Fruit fly (Drosophila melanogaster) whole organism, adult: ENCODE data around the gene TfIIA-S.

Source experiments
- CG11617 ChIP-seq: fragments of 200-800 bp; sonication (Bioruptor generic); optimal IDR thresholded peaks from 2 replicates; lab custom pipeline; 2017; ENCODE audit warnings: mild to moderate bottlenecking, missing biosample characterization, missing genetic modification reagents, missing genetic modification characterization
- CG12768 ChIP-seq: fragments of 200-800 bp; sonication (Bioruptor generic); optimal IDR thresholded peaks from 2 replicates; lab custom pipeline; 2017; ENCODE audit warnings: missing biosample characterization, missing genetic modification characterization, mild to moderate bottlenecking, moderate library complexity, missing genetic modification reagents
- CG14711 ChIP-seq: fragments of 200-800 bp; sonication (Bioruptor generic); optimal IDR thresholded peaks from 2 replicates; lab custom pipeline; 2018; ENCODE audit warnings: missing biosample characterization, mild to moderate bottlenecking, missing genetic modification characterization, moderate library complexity
- CG1620 ChIP-seq: fragments of 200-800 bp; sonication (Bioruptor generic); optimal IDR thresholded peaks from 2 replicates; lab custom pipeline; 2016; ENCODE audit warnings: missing biosample characterization, missing genetic modification characterization
- CG33017 ChIP-seq: fragments of 200-800 bp; sonication (Bioruptor generic); optimal IDR thresholded peaks from 2 replicates; lab custom pipeline; 2018; ENCODE audit warnings: missing biosample characterization, mild to moderate bottlenecking, missing genetic modification characterization, moderate library complexity
- CG5204 ChIP-seq: fragments of 200-800 bp; sonication (Bioruptor generic); optimal IDR thresholded peaks from 2 replicates; lab custom pipeline; 2016; ENCODE audit warnings: missing biosample characterization, missing genetic modification characterization
- CG7045 ChIP-seq: fragments of 200-800 bp; sonication (Bioruptor generic); optimal IDR thresholded peaks from 2 replicates; lab custom pipeline; 2017; ENCODE audit warnings: missing biosample characterization, mild to moderate bottlenecking, missing genetic modification characterization
- CG7101 ChIP-seq: fragments of 200-800 bp; sonication (Bioruptor generic); optimal IDR thresholded peaks from 2 replicates; lab custom pipeline; 2018; ENCODE audit warnings: missing biosample characterization, mild to moderate bottlenecking, missing genetic modification characterization, moderate library complexity
- Clk ChIP-seq: fragments of 200-800 bp; sonication (Bioruptor generic); optimal IDR thresholded peaks from 2 replicates; lab custom pipeline; 2017; ENCODE audit warnings: missing biosample characterization, missing genetic modification characterization
- Crg-1 ChIP-seq: fragments of 200-800 bp; sonication (Bioruptor generic); optimal IDR thresholded peaks from 2 replicates; lab custom pipeline; 2016; ENCODE audit warnings: missing biosample characterization, missing genetic modification characterization
- Hr96 ChIP-seq: fragments of 200-800 bp; sonication (Bioruptor generic); optimal IDR thresholded peaks from 2 replicates; lab custom pipeline; 2016; ENCODE audit warnings: missing biosample characterization, missing genetic modification characterization
- Mnt ChIP-seq: fragments of 200-800 bp; sonication (Bioruptor generic); optimal IDR thresholded peaks from 2 replicates; lab custom pipeline; 2016; ENCODE audit warnings: missing biosample characterization, mild to moderate bottlenecking, missing genetic modification characterization
- bab1 ChIP-seq: fragments of 200-800 bp; sonication (Bioruptor generic); optimal IDR thresholded peaks from 3 replicates; lab custom pipeline; 2019; ENCODE audit warnings: missing biosample characterization, mild to moderate bottlenecking, missing genetic modification characterization, moderate library complexity
- cic ChIP-seq: fragments of 200-800 bp; sonication (Bioruptor generic); optimal IDR thresholded peaks from 2 replicates; lab custom pipeline; 2017; ENCODE audit warnings: missing biosample characterization, mild to moderate bottlenecking, missing genetic modification characterization, moderate library complexity
- cnc ChIP-seq, 2 experiments: fragments of >200 bp; optimal IDR thresholded peaks; 2 replicates each; lab custom pipeline; 2017
- kay ChIP-seq: fragments of 200-800 bp; sonication (Bioruptor generic); peaks from one replicate; lab custom pipeline; 2016; ENCODE audit warnings: missing biosample characterization, missing genetic modification characterization, borderline replicate concordance
- ovo ChIP-seq: fragments of 200-800 bp; sonication (Bioruptor generic); optimal IDR thresholded peaks from 2 replicates; lab custom pipeline; 2016; ENCODE audit warnings: missing biosample characterization, missing genetic modification characterization
- pad ChIP-seq: fragments of 200-800 bp; sonication (Bioruptor generic); optimal IDR thresholded peaks from 3 replicates; lab custom pipeline; 2017; ENCODE audit warnings: missing biosample characterization, missing genetic modification characterization, mild to moderate bottlenecking, moderate library complexity, missing genetic modification reagents
- tj ChIP-seq: fragments of 200-800 bp; sonication (Bioruptor generic); optimal IDR thresholded peaks from 3 replicates; lab custom pipeline; 2017; ENCODE audit warnings: missing biosample characterization, mild to moderate bottlenecking, missing genetic modification characterization, moderate library complexity
- toe ChIP-seq: fragments of 200-800 bp; sonication (Bioruptor generic); optimal IDR thresholded peaks from 2 replicates; lab custom pipeline; 2016; ENCODE audit warnings: missing biosample characterization, missing genetic modification characterization

Gene TfIIA-S

dm6 chr3R:23884088-23884727 lies 6.7 kb downstream of the TfIIA-S start:
- TF ChIP-seq tj (GFP tag; lab: Kevin White, UChicago) (peak; percentile 72), bab1 (GFP tag; lab: Kevin White, UChicago) (no peak), cic (GFP tag; lab: Kevin White, UChicago) (no peak), pad (GFP tag; lab: Kevin White, UChicago) (no peak)

DNA sequence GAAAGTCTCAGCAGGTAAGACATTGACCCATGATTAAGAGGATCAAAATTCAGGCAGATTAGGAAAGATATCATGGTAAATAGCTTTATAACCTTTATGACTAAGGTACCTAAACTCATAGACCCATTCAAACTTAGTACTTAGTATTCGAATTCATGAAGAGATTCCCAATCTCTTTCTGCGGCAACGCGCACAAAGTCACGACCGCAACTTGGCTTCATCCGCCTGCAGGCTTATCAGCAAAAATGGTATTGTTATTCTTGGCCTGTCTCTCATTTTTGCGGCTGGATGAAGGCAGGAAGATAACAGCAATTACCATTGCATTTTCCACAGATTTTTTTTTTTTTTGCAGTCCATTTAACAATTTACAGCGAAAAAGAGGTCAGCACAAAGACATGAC lies 10.6 kb downstream of the TfIIA-S start:
- TF ChIP-seq kay (GFP tag; lab: Kevin White, UChicago) = no peak
- no peak for TF ChIP-seq CG5204 (GFP tag; lab: Kevin White, UChicago)
- no peak for TF ChIP-seq Clk
- TF ChIP-seq Hr96 = no peak
- TF ChIP-seq toe = no peak
- TF ChIP-seq tj (GFP tag; lab: Kevin White, UChicago) = no peak
- TF ChIP-seq CG14711 = no peak
- TF ChIP-seq CG7101 (tag; lab: Kevin White, UChicago) = no peak
- no peak for TF ChIP-seq CG7045 (GFP tag; lab: Kevin White, UChicago)
- no peak for TF ChIP-seq cnc (optimal IDR thresholded peaks at IDR 0.05; lab: Kevin White, UChicago)
- TF ChIP-seq CG1620 (GFP tag; lab: Kevin White, UChicago) = no peak

dm6 chr3R:23878318-23878799 lies 12.5 kb downstream of the TfIIA-S start:
- TF ChIP-seq pad (GFP tag; lab: Kevin White, UChicago) (no peak), tj (GFP tag; lab: Kevin White, UChicago) (no peak), CG1620 (GFP tag; lab: Kevin White, UChicago) (no peak), Hr96 (no peak), toe (no peak), Clk (no peak), kay (GFP tag; lab: Kevin White, UChicago) (no peak), CG14711 (no peak)

DNA sequence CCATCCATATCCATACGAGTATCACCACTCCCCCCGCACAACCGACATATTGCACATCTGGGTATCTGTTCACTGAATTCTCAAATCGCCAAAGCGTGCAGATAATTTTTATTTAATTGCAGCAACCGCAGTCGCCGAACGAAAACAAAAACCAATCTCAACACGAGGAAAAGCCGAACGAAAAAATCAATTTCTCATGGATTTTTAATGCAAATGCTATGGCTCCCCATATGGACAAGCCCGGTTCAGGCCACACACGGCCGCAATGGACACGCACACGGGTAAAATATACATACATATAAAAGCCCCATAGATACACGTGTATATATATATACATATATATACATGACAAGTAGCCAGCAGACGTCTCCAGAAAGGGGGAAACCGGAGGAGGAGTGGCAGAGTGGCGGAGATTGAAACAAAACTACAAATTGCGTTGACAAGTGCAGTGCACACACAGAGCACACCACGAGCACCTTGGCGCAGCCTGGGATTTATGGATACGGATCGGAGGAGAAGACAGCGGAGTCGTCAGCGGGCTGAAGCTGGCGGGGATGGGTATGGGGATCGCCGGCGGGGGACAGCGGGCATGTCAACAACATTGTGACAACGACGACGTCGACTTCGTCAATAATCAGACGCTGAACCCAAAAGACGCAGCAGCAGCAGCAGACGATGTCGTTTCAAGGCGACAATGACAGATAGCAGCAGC lies 13.1 kb downstream of the TfIIA-S start:
- TF ChIP-seq tj (GFP tag; lab: Kevin White, UChicago) (no peak), kay (GFP tag; lab: Kevin White, UChicago) (no peak), CG33017 (tag; lab: Kevin White, UChicago) (no peak), CG7045 (GFP tag; lab: Kevin White, UChicago) (no peak), toe (no peak), Clk (no peak), cic (GFP tag; lab: Kevin White, UChicago) (no peak), Hr96 (no peak), CG5204 (GFP tag; lab: Kevin White, UChicago) (no peak), pad (GFP tag; lab: Kevin White, UChicago) (no peak), cnc (optimal IDR thresholded peaks at IDR 0.05; lab: Kevin White, UChicago) (no peak), Mnt (no peak), Crg-1 (GFP tag; lab: Kevin White, UChicago) (no peak), CG7101 (tag; lab: Kevin White, UChicago) (no peak), ovo (GFP tag; lab: Kevin White, UChicago) (no peak), CG14711 (no peak), CG12768 (GFP tag; lab: Kevin White, UChicago) (no peak), CG11617 (GFP tag; lab: Kevin White, UChicago) (no peak), bab1 (GFP tag; lab: Kevin White, UChicago) (no peak), CG1620 (GFP tag; lab: Kevin White, UChicago) (no peak)

DNA sequence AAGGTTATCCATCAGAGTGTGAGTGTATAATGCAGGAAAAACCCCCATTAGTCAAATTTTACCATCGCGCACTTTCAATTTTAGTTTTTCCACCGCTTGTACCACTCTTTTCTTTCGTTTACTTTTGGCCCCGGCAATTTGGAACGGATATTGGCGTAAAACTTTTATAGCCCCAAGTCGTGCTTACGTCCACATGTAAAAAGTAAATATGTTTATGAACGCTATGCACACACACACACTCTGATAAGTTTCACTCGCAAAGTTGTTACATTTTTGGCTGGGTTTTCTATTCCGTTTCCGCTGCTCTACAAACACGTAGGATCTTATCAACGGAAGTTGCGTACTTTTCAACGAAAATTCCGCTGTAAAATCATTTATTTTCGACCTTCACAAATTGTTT lies 14.2 kb downstream of the TfIIA-S start:
- no peak for TF ChIP-seq tj (GFP tag; lab: Kevin White, UChicago)
- TF ChIP-seq Crg-1 (GFP tag; lab: Kevin White, UChicago) = no peak
- TF ChIP-seq Hr96 = no peak
- TF ChIP-seq CG11617 (GFP tag; lab: Kevin White, UChicago) = no peak
- no peak for TF ChIP-seq toe
- no peak for TF ChIP-seq cic (GFP tag; lab: Kevin White, UChicago)
- no peak for TF ChIP-seq pad (GFP tag; lab: Kevin White, UChicago)
- TF ChIP-seq CG12768 (GFP tag; lab: Kevin White, UChicago) = no peak

DNA sequence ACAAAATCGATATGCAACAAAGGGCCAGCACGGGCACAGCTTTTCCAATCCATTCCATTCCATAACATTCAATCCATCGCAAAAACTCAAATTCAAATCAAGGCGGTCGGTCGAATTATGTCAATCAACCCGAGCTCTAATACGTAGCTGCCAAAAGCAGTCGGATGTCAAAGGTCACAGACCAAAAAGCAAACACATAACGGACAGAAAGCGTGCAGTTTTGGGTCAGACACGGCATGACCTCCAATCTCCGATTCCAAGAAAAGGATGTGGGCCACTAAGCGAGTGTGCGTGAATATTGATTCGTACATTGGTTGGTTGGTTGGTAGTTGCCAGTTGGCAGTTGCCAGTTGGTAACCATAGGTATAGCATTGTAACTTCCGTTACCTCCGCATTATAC lies 16.1 kb downstream of the TfIIA-S start:
- TF ChIP-seq kay (GFP tag; lab: Kevin White, UChicago) = no peak

DNA sequence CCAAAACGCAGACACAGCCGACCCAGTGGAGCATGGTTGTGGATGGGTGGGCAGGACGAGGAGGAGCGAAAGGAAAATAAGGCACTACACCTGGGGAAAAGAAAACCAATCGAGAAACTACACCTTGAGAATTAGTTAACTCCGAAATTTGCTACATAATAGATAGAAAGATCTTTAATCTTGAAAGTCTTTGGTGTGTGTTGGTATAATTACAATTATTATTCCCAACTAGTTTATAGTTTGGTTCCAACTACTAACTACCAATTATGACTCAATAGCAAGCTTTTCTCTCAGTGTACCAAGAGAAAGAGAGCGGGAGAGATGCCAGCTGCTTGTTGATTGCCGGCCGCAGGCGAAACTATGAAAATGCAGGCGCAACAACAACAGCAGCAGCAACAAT lies 16.7 kb downstream of the TfIIA-S start:
- no peak for TF ChIP-seq CG7101 (tag; lab: Kevin White, UChicago)
- TF ChIP-seq CG5204 (GFP tag; lab: Kevin White, UChicago) = no peak
- TF ChIP-seq toe = no peak
- TF ChIP-seq CG14711 = no peak
- TF ChIP-seq Hr96 = no peak
- no peak for TF ChIP-seq CG1620 (GFP tag; lab: Kevin White, UChicago)
- TF ChIP-seq Crg-1 (GFP tag; lab: Kevin White, UChicago) = no peak
- TF ChIP-seq CG7045 (GFP tag; lab: Kevin White, UChicago) = no peak
- TF ChIP-seq CG11617 (GFP tag; lab: Kevin White, UChicago) = no peak
- TF ChIP-seq cic (GFP tag; lab: Kevin White, UChicago) = no peak
- no peak for TF ChIP-seq pad (GFP tag; lab: Kevin White, UChicago)
- TF ChIP-seq tj (GFP tag; lab: Kevin White, UChicago) = no peak
- TF ChIP-seq kay (GFP tag; lab: Kevin White, UChicago) = no peak
- no peak for TF ChIP-seq CG33017 (tag; lab: Kevin White, UChicago)
- no peak for TF ChIP-seq ovo (GFP tag; lab: Kevin White, UChicago)
- no peak for TF ChIP-seq Mnt
- TF ChIP-seq CG12768 (GFP tag; lab: Kevin White, UChicago) = no peak
- TF ChIP-seq bab1 (GFP tag; lab: Kevin White, UChicago) = no peak
- no peak for TF ChIP-seq cnc (optimal IDR thresholded peaks at IDR 0.05; lab: Kevin White, UChicago)
- no peak for TF ChIP-seq Clk
